Worm (Caenorhabditis elegans): Measurements from ENCODE around the gene snf-3.

The snf-3 gene

DNA sequence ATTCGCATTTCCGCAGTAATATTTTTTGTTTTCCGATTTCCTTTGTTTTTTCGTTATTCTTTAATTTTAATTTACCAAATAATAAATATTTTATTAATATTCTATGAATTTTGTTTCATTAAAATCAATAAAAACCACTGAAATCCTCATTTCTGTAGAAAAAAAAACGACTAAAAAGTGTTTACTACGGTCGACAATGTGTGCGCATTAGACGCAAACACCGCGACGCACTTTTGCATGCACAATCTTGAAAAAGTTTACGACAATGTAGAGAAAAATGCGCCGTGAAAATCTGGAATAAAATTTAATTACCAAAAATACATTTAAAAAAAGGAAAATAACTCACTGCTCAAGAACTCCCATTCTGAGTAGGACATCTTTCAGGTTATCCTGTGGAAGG lies 20.4 kb upstream of the snf-3 start:
- no peak for TF ChIP-seq che-1 (tag; optimal IDR thresholded peaks at IDR 0.05)
- no peak for TF ChIP-seq gmeb-2 (tag; optimal IDR thresholded peaks at IDR 0.05)
- no peak for TF ChIP-seq zip-5 (tag; optimal IDR thresholded peaks at IDR 0.05)
- no peak for TF ChIP-seq elt-2 (tag; optimal IDR thresholded peaks at IDR 0.05)
- no peak for TF ChIP-seq ceh-9 (tag; optimal IDR thresholded peaks at IDR 0.05)
- TF ChIP-seq unc-3 (GFP tag; conservative IDR thresholded peaks at IDR 0.05), result no peak
- no peak for TF ChIP-seq unc-3 (tag; optimal IDR thresholded peaks at IDR 0.05)
- TF ChIP-seq ceh-48 (tag; optimal IDR thresholded peaks at IDR 0.05), result no peak
- no peak for TF ChIP-seq ceh-22 (tag; optimal IDR thresholded peaks at IDR 0.05)
- TF ChIP-seq ama-1 (optimal IDR thresholded peaks at IDR 0.05), result no peak
- no peak for TF ChIP-seq syd-9 (tag; optimal IDR thresholded peaks at IDR 0.05)
- no peak for TF ChIP-seq nfya-1 (tag; optimal IDR thresholded peaks at IDR 0.05)
- no peak for TF ChIP-seq ahr-1 (tag; optimal IDR thresholded peaks at IDR 0.05)
- no peak for TF ChIP-seq ets-4 (tag; optimal IDR thresholded peaks at IDR 0.05)
- TF ChIP-seq hlh-13 (GFP tag; optimal IDR thresholded peaks at IDR 0.05), result no peak
- TF ChIP-seq pros-1 (tag; optimal IDR thresholded peaks at IDR 0.05), result no peak
- no peak for TF ChIP-seq unc-55 (GFP tag; optimal IDR thresholded peaks at IDR 0.05)
- no peak for TF ChIP-seq fkh-10 (GFP tag; optimal IDR thresholded peaks at IDR 0.05)
- TF ChIP-seq odd-2 (tag; optimal IDR thresholded peaks at IDR 0.05), result no peak
- no peak for TF ChIP-seq ceh-24 (tag; optimal IDR thresholded peaks at IDR 0.05)

DNA sequence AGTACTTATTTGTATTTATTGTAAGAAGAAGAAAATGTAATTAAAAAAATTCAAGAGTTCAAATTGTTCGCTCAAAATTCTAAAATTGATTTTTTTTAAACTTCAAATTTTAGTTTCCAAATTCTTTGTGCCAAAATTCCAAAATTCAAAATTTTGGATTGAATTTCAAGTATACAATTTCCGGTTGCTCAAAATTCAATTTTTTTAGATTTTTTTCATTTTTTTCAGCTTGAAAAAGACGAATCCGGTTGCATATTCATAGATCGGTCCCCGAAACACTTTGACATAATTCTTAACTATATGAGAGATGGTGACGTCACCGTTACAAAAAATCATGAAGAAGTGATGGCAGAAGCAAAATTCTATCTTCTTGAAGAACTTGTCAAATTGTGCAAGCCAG lies 19.7 kb upstream of the snf-3 start, which contains the start of gene K02E7.4:
Gene K02E7.4 (plus strand): TSS at position 301 of the 400 bp plus-strand sequence.
- TF ChIP-seq sdc-2 (tag; optimal IDR thresholded peaks at IDR 0.05) (no peak), pha-2 (tag; optimal IDR thresholded peaks at IDR 0.05) (no peak), ceh-14 (tag; optimal IDR thresholded peaks at IDR 0.05) (no peak), hlh-13 (GFP tag; optimal IDR thresholded peaks at IDR 0.05) (no peak), ref-2 (tag; optimal IDR thresholded peaks at IDR 0.05) (no peak), nhr-232 (tag; optimal IDR thresholded peaks at IDR 0.05) (no peak), hlh-30 (tag; optimal IDR thresholded peaks at IDR 0.05; ENCODE audit: insufficient read depth) (no peak), pros-1 (tag; optimal IDR thresholded peaks at IDR 0.05) (no peak), unc-3 (GFP tag; conservative IDR thresholded peaks at IDR 0.05) (no peak), unc-3 (tag; optimal IDR thresholded peaks at IDR 0.05) (no peak), Y22D7AL.16 (tag; optimal IDR thresholded peaks at IDR 0.05) (no peak), ets-4 (tag; optimal IDR thresholded peaks at IDR 0.05) (no peak)

DNA sequence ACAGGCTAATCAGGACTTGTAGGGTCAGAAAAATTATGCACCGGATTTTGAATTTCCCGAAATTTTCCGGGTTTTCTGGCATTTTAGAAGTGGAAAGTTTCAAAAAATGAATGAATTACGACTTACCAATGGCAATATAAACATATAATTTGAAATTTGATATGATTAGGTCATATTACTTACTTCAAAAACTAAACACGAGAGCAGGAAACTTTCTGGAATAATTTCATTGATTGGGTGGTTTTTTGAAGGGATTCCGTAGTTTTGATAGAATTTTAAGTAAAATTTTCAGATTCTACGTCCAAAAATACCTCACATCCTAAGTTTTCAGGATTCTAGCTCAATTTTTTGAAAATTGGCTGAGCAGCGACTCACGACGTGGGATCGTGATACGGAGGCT lies 16.4 kb upstream of the snf-3 start, which contains the start of gene K02E7.11:
Gene K02E7.11 (minus strand): TSS at position 101 of the 400 bp plus-strand sequence.
- TF ChIP-seq hlh-8 (tag; optimal IDR thresholded peaks at IDR 0.05) (no peak), pqm-1 (tag; optimal IDR thresholded peaks at IDR 0.05) (no peak), ttx-3 (tag; optimal IDR thresholded peaks at IDR 0.05) (no peak), fkh-10 (GFP tag; optimal IDR thresholded peaks at IDR 0.05) (no peak), ceh-2 (tag; optimal IDR thresholded peaks at IDR 0.05) (no peak), dve-1 (tag; optimal IDR thresholded peaks at IDR 0.05) (no peak), K09A11.1 (tag; optimal IDR thresholded peaks at IDR 0.05; ENCODE audit: insufficient read depth) (no peak), F13H6.1 (tag; optimal IDR thresholded peaks at IDR 0.05) (no peak), hlh-13 (GFP tag; optimal IDR thresholded peaks at IDR 0.05) (no peak), ama-1 (optimal IDR thresholded peaks at IDR 0.05) (no peak), madf-2 (tag; optimal IDR thresholded peaks at IDR 0.05) (no peak), ceh-6 (GFP tag; optimal IDR thresholded peaks at IDR 0.05) (no peak), sdc-2 (tag; optimal IDR thresholded peaks at IDR 0.05) (no peak), ceh-22 (tag; optimal IDR thresholded peaks at IDR 0.05) (no peak)

ce11 chrII:1082859-1083258 lies 8.9 kb upstream of the snf-3 start, which contains the start of gene K02E7.1:
K02E7.1 (plus strand) TSS chrII:1083159.
- TF ChIP-seq pha-2 (tag; optimal IDR thresholded peaks at IDR 0.05), result no peak
- TF ChIP-seq mec-3 (tag; optimal IDR thresholded peaks at IDR 0.05; ENCODE audit: borderline replicate concordance), result no peak
- TF ChIP-seq fax-1 (tag; optimal IDR thresholded peaks at IDR 0.05), result no peak
- TF ChIP-seq ceh-2 (tag; optimal IDR thresholded peaks at IDR 0.05), result no peak
- TF ChIP-seq C38D4.7 (GFP tag; optimal IDR thresholded peaks at IDR 0.05), result no peak
- no peak for TF ChIP-seq hlh-30 (tag; optimal IDR thresholded peaks at IDR 0.05; ENCODE audit: insufficient read depth)
- TF ChIP-seq F13H6.1 (tag; optimal IDR thresholded peaks at IDR 0.05), result no peak
- TF ChIP-seq ceh-22 (tag; optimal IDR thresholded peaks at IDR 0.05), result no peak
- no peak for TF ChIP-seq lim-6 (tag; optimal IDR thresholded peaks at IDR 0.05)
- no peak for TF ChIP-seq ceh-48 (tag; optimal IDR thresholded peaks at IDR 0.05)
- no peak for TF ChIP-seq sox-4 (tag; optimal IDR thresholded peaks at IDR 0.05)
- no peak for TF ChIP-seq rnt-1 (tag; optimal IDR thresholded peaks at IDR 0.05)
- TF ChIP-seq npax-4 (tag; optimal IDR thresholded peaks at IDR 0.05), result no peak
- no peak for TF ChIP-seq unc-55 (GFP tag; optimal IDR thresholded peaks at IDR 0.05)
- no peak for TF ChIP-seq unc-86 (tag; optimal IDR thresholded peaks at IDR 0.05)
- TF ChIP-seq ceh-31 (tag; optimal IDR thresholded peaks at IDR 0.05), result no peak
- TF ChIP-seq dmd-4 (tag; optimal IDR thresholded peaks at IDR 0.05; ENCODE audit: borderline replicate concordance), result no peak
